Worm (Caenorhabditis elegans): Measurements from ENCODE around the gene nlp-51.

DNA sequence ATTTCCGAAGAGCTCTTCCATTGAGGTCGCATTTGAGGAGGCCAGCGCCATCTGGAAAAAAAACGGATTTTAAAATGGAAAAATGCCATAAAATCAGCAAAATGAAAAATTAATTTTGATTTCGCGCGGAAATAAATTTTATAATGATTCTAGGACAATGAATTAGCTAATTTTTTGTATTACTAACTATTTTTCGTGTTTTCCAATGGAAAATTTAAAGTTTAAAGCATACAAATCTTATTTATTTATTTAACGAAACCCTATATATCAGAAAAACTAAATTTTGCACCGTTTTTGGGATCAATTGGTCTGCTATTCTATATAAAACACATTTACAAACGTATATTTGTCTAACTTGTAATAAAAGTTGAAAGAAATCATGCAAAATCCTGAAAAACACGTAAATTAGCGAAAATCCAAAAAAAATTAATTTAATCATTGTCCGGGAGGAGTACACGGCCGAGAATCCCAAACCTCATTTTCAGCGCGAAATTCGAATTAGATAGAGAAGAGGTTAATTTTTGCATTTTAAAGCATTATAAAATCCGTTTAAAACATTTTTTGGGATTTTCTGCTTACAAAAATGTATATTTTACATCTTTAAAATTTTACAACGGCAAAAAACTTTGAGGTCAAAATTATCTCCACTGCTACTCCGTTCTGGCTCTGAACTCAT, 29.2 kb downstream of the nlp-51 start, which contains the start of gene C47G2.3:
- TF ChIP-seq nfya-1 (tag; optimal IDR thresholded peaks at IDR 0.05) (no peak), ceh-14 (tag; optimal IDR thresholded peaks at IDR 0.05) (no peak), unc-55 (GFP tag; optimal IDR thresholded peaks at IDR 0.05) (no peak), ceh-31 (tag; optimal IDR thresholded peaks at IDR 0.05) (peak; percentile 7), pag-3 (tag; optimal IDR thresholded peaks at IDR 0.05; ENCODE audit: borderline replicate concordance) (no peak), ama-1 (optimal IDR thresholded peaks at IDR 0.05) (no peak), K09A11.1 (tag; optimal IDR thresholded peaks at IDR 0.05; ENCODE audit: insufficient read depth) (no peak), tbx-2 (tag; optimal IDR thresholded peaks at IDR 0.05) (no peak), hlh-6 (tag; optimal IDR thresholded peaks at IDR 0.05) (no peak), dmd-4 (tag; optimal IDR thresholded peaks at IDR 0.05; ENCODE audit: borderline replicate concordance) (no peak), F13H6.1 (tag; optimal IDR thresholded peaks at IDR 0.05) (no peak)

All from whole organism, late embryonic.